Worm (Caenorhabditis elegans) whole organism, young adult: ENCODE measurements around the gene mcm-3AP.

Experiments
- B0261.1 ChIP-seq: sonication (generic microtip); optimal IDR thresholded peaks from 2 replicates; lab custom pipeline; 2016; ENCODE audit warnings: mild to moderate bottlenecking, missing genetic modification characterization, moderate library complexity, missing compliant biosample characterization
- B0336.3 ChIP-seq: fragments of 200-800 bp; sonication (Bioruptor generic); IDR thresholded peaks from 2 replicates; pipeline ENCODE4 v1.3.6; 2022; ENCODE audit warnings: missing genetic modification characterization, missing compliant biosample characterization
- F23B12.7 ChIP-seq: sonication (generic microtip); optimal IDR thresholded peaks from 2 replicates; lab custom pipeline; 2017; ENCODE audit warnings: missing genetic modification characterization, mild to moderate bottlenecking, missing compliant biosample characterization, antibody characterized with exemption, moderate library complexity; ENCODE audit not compliant: insufficient read depth
- F33H1.4 ChIP-seq: fragments of 200-800 bp; sonication (Bioruptor generic); IDR thresholded peaks from 2 replicates; pipeline ENCODE4 v1.3.6; 2022; ENCODE audit warnings: missing genetic modification reagents, missing genetic modification characterization, missing compliant biosample characterization
- F39B2.1 ChIP-seq: fragments of 200-800 bp; sonication (Bioruptor generic); IDR thresholded peaks from 2 replicates; pipeline ENCODE4 v1.3.6; 2022; ENCODE audit warnings: missing genetic modification reagents, missing genetic modification characterization, missing compliant biosample characterization
- F52B5.7 ChIP-seq: sonication (generic microtip); optimal IDR thresholded peaks from 2 replicates; lab custom pipeline; 2016; ENCODE audit warnings: mild to moderate bottlenecking, missing genetic modification characterization, missing compliant biosample characterization
- F57A8.1 ChIP-seq: fragments of 200-800 bp; sonication (Bioruptor generic); optimal IDR thresholded peaks from 2 replicates; lab custom pipeline; 2018; ENCODE audit warnings: mild to moderate bottlenecking, missing genetic modification characterization, moderate library complexity, missing compliant biosample characterization
- K11D2.4 ChIP-seq: fragments of 200-800 bp; sonication (Bioruptor generic); IDR thresholded peaks from 2 replicates; pipeline ENCODE4 v1.3.6; 2022; ENCODE audit warnings: missing genetic modification reagents, missing genetic modification characterization, missing compliant biosample characterization
- T26A5.8 ChIP-seq: sonication (generic microtip); optimal IDR thresholded peaks from 2 replicates; lab custom pipeline; 2016; ENCODE audit warnings: missing genetic modification characterization, missing compliant biosample characterization
- Y53F4B.3 ChIP-seq: fragments of 200-800 bp; sonication (Bioruptor generic); IDR thresholded peaks from 2 replicates; pipeline ENCODE4 v1.3.6; 2022; ENCODE audit warnings: missing genetic modification reagents, missing genetic modification characterization, missing compliant biosample characterization
- Y53G8AR.9 ChIP-seq: fragments of 200-800 bp; sonication (Bioruptor generic); conservative IDR thresholded peaks from 2 replicates; pipeline ENCODE4 v1.3.6; 2022; ENCODE audit warnings: missing genetic modification reagents, missing genetic modification characterization, missing compliant biosample characterization
- Y56A3A.18 ChIP-seq: fragments of 200-800 bp; sonication (Bioruptor generic); IDR thresholded peaks from 2 replicates; pipeline ENCODE4 v1.3.6; 2022; ENCODE audit warnings: missing genetic modification reagents, missing genetic modification characterization, missing compliant biosample characterization
- ZK185.1 ChIP-seq: sonication (generic microtip); optimal IDR thresholded peaks from 2 replicates; lab custom pipeline; 2016; ENCODE audit warnings: mild to moderate bottlenecking, missing genetic modification characterization, missing compliant biosample characterization; ENCODE audit not compliant: poor library complexity, severe bottlenecking
- attf-5 ChIP-seq: fragments of 200-800 bp; sonication (Bioruptor generic); optimal IDR thresholded peaks from 2 replicates; lab custom pipeline; 2018; ENCODE audit warnings: mild to moderate bottlenecking, missing genetic modification characterization, missing compliant biosample characterization
- cebp-1 ChIP-seq, 2 experiments: fragments of 200-800 bp in 1 of 2; sonication (Bioruptor generic) in 1 of 2; sonication (generic microtip) in 1 of 2; IDR thresholded peaks in 1 of 2; optimal IDR thresholded peaks in 1 of 2; 2 replicates each; pipeline versions ENCODE4 v1.3.6 to Lab custom; 2017 to 2022; ENCODE audit warnings: missing compliant biosample characterization in 2 of 2, missing genetic modification characterization in 2 of 2, mild to moderate bottlenecking in 1 of 2, missing genetic modification reagents in 1 of 2, moderate library complexity in 1 of 2
- die-1 ChIP-seq: sonication (generic microtip); optimal IDR thresholded peaks from 2 replicates; lab custom pipeline; 2016; ENCODE audit warnings: missing genotype, mild to moderate bottlenecking, missing genetic modification characterization, missing compliant biosample characterization
- dox-1 ChIP-seq: fragments of 200-800 bp; sonication (Bioruptor generic); IDR thresholded peaks from 2 replicates; pipeline ENCODE4 v1.3.6; 2022; ENCODE audit warnings: missing genetic modification reagents, missing genetic modification characterization, missing compliant biosample characterization
- fkh-3 ChIP-seq: sonication (generic microtip); optimal IDR thresholded peaks from 2 replicates; lab custom pipeline; 2016; ENCODE audit warnings: mild to moderate bottlenecking, missing genetic modification characterization, missing compliant biosample characterization
- him-1 ChIP-seq: sonication (generic microtip); optimal IDR thresholded peaks from 2 replicates; lab custom pipeline; 2016; ENCODE audit warnings: missing genotype, missing genetic modification reagents, missing genetic modification characterization, missing compliant biosample characterization
- hlh-12 ChIP-seq: sonication (generic microtip); optimal IDR thresholded peaks from 2 replicates; lab custom pipeline; 2016; ENCODE audit warnings: missing genetic modification characterization, missing compliant biosample characterization
- hsf-1 ChIP-seq: fragments of 200-800 bp; sonication (Bioruptor generic); IDR thresholded peaks from 2 replicates; pipeline ENCODE4 v1.3.6; 2022; ENCODE audit warnings: missing genetic modification reagents, missing genetic modification characterization, missing compliant biosample characterization
- lin-35 ChIP-seq, 3 experiments: fragments of 150-350 bp in 2 of 3; sonication (generic microtip) in 1 of 3; optimal IDR thresholded peaks; 2 replicates each; lab custom pipeline; 2014 to 2018; ENCODE audit warnings: missing biosample characterization in 3 of 3, missing genetic modification characterization in 3 of 3, missing genetic modification reagents in 3 of 3
- lsy-27 ChIP-seq: sonication (generic microtip); optimal IDR thresholded peaks from 2 replicates; lab custom pipeline; 2017; ENCODE audit warnings: missing genetic modification characterization, mild to moderate bottlenecking, missing compliant biosample characterization, antibody characterized with exemption, missing genotype, borderline replicate concordance; ENCODE audit not compliant: insufficient read depth
- madf-10 ChIP-seq: sonication (generic microtip); optimal IDR thresholded peaks from 2 replicates; lab custom pipeline; 2016; ENCODE audit warnings: mild to moderate bottlenecking, missing genetic modification characterization, missing compliant biosample characterization
- madf-6 ChIP-seq: fragments of 200-800 bp; sonication (Bioruptor generic); IDR thresholded peaks from 2 replicates; pipeline ENCODE4 v1.3.6; 2022; ENCODE audit warnings: missing genetic modification reagents, missing genetic modification characterization, missing compliant biosample characterization
- nfya-2 ChIP-seq: fragments of 200-800 bp; sonication (Bioruptor generic); IDR thresholded peaks from 2 replicates; pipeline ENCODE4 v1.3.6; 2022; ENCODE audit warnings: missing genetic modification reagents, missing genetic modification characterization, missing compliant biosample characterization
- nfyb-1 ChIP-seq: fragments of 200-800 bp; sonication (Bioruptor generic); IDR thresholded peaks from 2 replicates; pipeline ENCODE4 v1.3.6; 2022; ENCODE audit warnings: missing genetic modification reagents, missing genetic modification characterization, missing compliant biosample characterization
- nhr-90 ChIP-seq: sonication (generic microtip); optimal IDR thresholded peaks from 2 replicates; lab custom pipeline; 2016; ENCODE audit warnings: missing genotype, mild to moderate bottlenecking, missing genetic modification characterization, missing compliant biosample characterization
- rcor-1 ChIP-seq: fragments of 200-800 bp; sonication (Bioruptor generic); IDR thresholded peaks from 2 replicates; pipeline ENCODE4 v1.3.6; 2022; ENCODE audit warnings: missing genetic modification reagents, missing genetic modification characterization, missing compliant biosample characterization
- snpc-4 ChIP-seq, 5 experiments: fragments of 150-350 bp in 1 of 5; sonication (generic microtip) in 4 of 5; optimal IDR thresholded peaks; 2 replicates each; lab custom pipeline; 2014 to 2018; ENCODE audit warnings: missing genetic modification characterization in 5 of 5, missing biosample characterization in 3 of 5, antibody characterized with exemption in 2 of 5, mild to moderate bottlenecking in 2 of 5, missing compliant biosample characterization in 2 of 5, missing genotype in 2 of 5, moderate library complexity in 2 of 5, missing genetic modification reagents in 1 of 5
- ztf-6 ChIP-seq: fragments of 200-800 bp; sonication (Bioruptor generic); IDR thresholded peaks from 2 replicates; pipeline ENCODE4 v1.3.6; 2022; ENCODE audit warnings: missing genetic modification reagents, missing genetic modification characterization, missing compliant biosample characterization

mcm-3AP gene

ce11 chrIV:7988385-7988784 lies 39.9 kb downstream of the mcm-3AP start, which contains the start of gene col-115:
TSS of gene col-115 (plus strand) at chrIV:7988685.
- TF ChIP-seq F39B2.1 (GFP tag; lab: Robert Waterston, UW) (no peak), B0261.1 (tag; lab: Kevin White, UChicago) (no peak), Y56A3A.18 (GFP tag; lab: Robert Waterston, UW) (no peak), nhr-90 (tag; lab: Kevin White, UChicago) (no peak), lsy-27 (tag; lab: Kevin White, UChicago) (no peak), hlh-12 (tag; lab: Kevin White, UChicago) (no peak), ZK185.1 (tag; lab: Kevin White, UChicago) (no peak)
- TF ChIP-seq, all 124 proteins: peak for 0

ce11 chrIV:7994715-7995114 lies 46.2 kb downstream of the mcm-3AP start:
- TF ChIP-seq dox-1 (GFP tag; lab: Robert Waterston, UW): no peak
- TF ChIP-seq hsf-1 (GFP tag; lab: Robert Waterston, UW): no peak
- no peak for TF ChIP-seq madf-6 (GFP tag; lab: Robert Waterston, UW)
- TF ChIP-seq F23B12.7 (tag; lab: Kevin White, UChicago): no peak
- no peak for TF ChIP-seq T26A5.8 (tag; lab: Kevin White, UChicago)
- no peak for TF ChIP-seq lin-35 (GFP tag; optimal IDR thresholded peaks at IDR 0.05; lab: Kevin White, UChicago)
- TF ChIP-seq F52B5.7 (tag; lab: Kevin White, UChicago): no peak
- TF ChIP-seq nfyb-1 (GFP tag; lab: Robert Waterston, UW): no peak
- no peak for TF ChIP-seq F57A8.1 (GFP tag; lab: Kevin White, UChicago)

ce11 chrIV:8000763-8001162 lies 52.3 kb downstream of the mcm-3AP start:
- TF ChIP-seq rcor-1: no peak
- TF ChIP-seq nfya-2 (GFP tag; lab: Robert Waterston, UW): no peak
- no peak for TF ChIP-seq fkh-3
- TF ChIP-seq B0336.3 (GFP tag; lab: Robert Waterston, UW): no peak
- TF ChIP-seq Y53F4B.3 (GFP tag; lab: Robert Waterston, UW): no peak
- no peak for TF ChIP-seq Y53G8AR.9 (GFP tag; lab: Robert Waterston, UW)
- TF ChIP-seq die-1 (tag; lab: Kevin White, UChicago): no peak
- no peak for TF ChIP-seq him-1
- TF ChIP-seq cebp-1 (GFP tag; IDR thresholded peaks at IDR 0.05; lab: Robert Waterston, UW): no peak
- TF ChIP-seq cebp-1 (tag; optimal IDR thresholded peaks at IDR 0.05; lab: Kevin White, UChicago): no peak
- no peak for TF ChIP-seq hsf-1 (GFP tag; lab: Robert Waterston, UW)
- no peak for TF ChIP-seq snpc-4 (GFP tag; optimal IDR thresholded peaks at IDR 0.05; lab: Kevin White, UChicago)
- no peak for TF ChIP-seq snpc-4 (tag; optimal IDR thresholded peaks at IDR 0.05; lab: Kevin White, UChicago)
- no peak for TF ChIP-seq F33H1.4 (GFP tag; lab: Robert Waterston, UW)
- TF ChIP-seq ztf-6 (GFP tag; lab: Robert Waterston, UW): no peak
- no peak for TF ChIP-seq madf-10 (tag; lab: Kevin White, UChicago)
- no peak for TF ChIP-seq attf-5 (GFP tag; lab: Kevin White, UChicago)
- no peak for TF ChIP-seq K11D2.4
